Fruit fly (Drosophila melanogaster) whole organism, embryonic: ENCODE data around the gene CG33124.

Experiments used
- ATbp ChIP-seq: fragments of 200-800 bp; sonication (Bioruptor generic); optimal IDR thresholded peaks from 2 replicates; lab custom pipeline; 2017; ENCODE audit warnings: missing biosample characterization, mild to moderate bottlenecking, missing genetic modification characterization, missing genetic modification reagents
- Abd-B ChIP-seq: fragments of 200-800 bp; sonication (Bioruptor generic); optimal IDR thresholded peaks from 2 replicates; lab custom pipeline; 2018; ENCODE audit warnings: missing biosample characterization, mild to moderate bottlenecking, missing genetic modification characterization, moderate library complexity
- BEAF-32 ChIP-seq: fragments of 200-800 bp; sonication (Bioruptor generic); optimal IDR thresholded peaks from 3 replicates; lab custom pipeline; 2017; ENCODE audit warnings: missing biosample characterization, missing genetic modification characterization, mild to moderate bottlenecking, moderate library complexity, missing genetic modification reagents
- CG10209 ChIP-seq: fragments of 200-800 bp; sonication (Bioruptor generic); optimal IDR thresholded peaks from 3 replicates; lab custom pipeline; 2017; ENCODE audit warnings: missing biosample characterization, mild to moderate bottlenecking, missing genetic modification characterization, missing genetic modification reagents
- CG10366 ChIP-seq: fragments of 200-800 bp; sonication (Bioruptor generic); IDR thresholded peaks from 2 replicates; pipeline ENCODE4 v1.3.6; 2022; ENCODE audit warnings: missing biosample characterization, missing genetic modification characterization
- CG10462 ChIP-seq: fragments of 200-800 bp; sonication (Bioruptor generic); optimal IDR thresholded peaks from 2 replicates; lab custom pipeline; 2016; ENCODE audit warnings: missing biosample characterization, missing genetic modification characterization
- CG10543 ChIP-seq: fragments of 200-800 bp; sonication (Bioruptor generic); optimal IDR thresholded peaks from 3 replicates; lab custom pipeline; 2017; ENCODE audit warnings: missing biosample characterization, mild to moderate bottlenecking, missing genetic modification characterization, moderate library complexity
- CG11093 ChIP-seq: fragments of 200-800 bp; sonication (Bioruptor generic); IDR thresholded peaks from 3 replicates; pipeline ENCODE4 v1.3.6; 2022; ENCODE audit warnings: missing biosample characterization, missing genetic modification characterization
- CG11247 ChIP-seq: fragments of 200-800 bp; sonication (Bioruptor generic); IDR thresholded peaks from 2 replicates; pipeline ENCODE4 v1.3.6; 2022; ENCODE audit warnings: missing biosample characterization, missing genetic modification characterization
- CG12155 ChIP-seq: fragments of 200-800 bp; sonication (Bioruptor generic); optimal IDR thresholded peaks from 3 replicates; lab custom pipeline; 2016; ENCODE audit warnings: missing biosample characterization, missing genetic modification characterization
- CG12744 ChIP-seq: fragments of 200-800 bp; sonication (Bioruptor generic); optimal IDR thresholded peaks from 2 replicates; lab custom pipeline; 2016; ENCODE audit warnings: missing biosample characterization, missing genetic modification characterization
- CG12769 ChIP-seq: fragments of 200-800 bp; sonication (Bioruptor generic); optimal IDR thresholded peaks from 2 replicates; lab custom pipeline; 2019; ENCODE audit warnings: missing biosample characterization, mild to moderate bottlenecking, missing genetic modification characterization, moderate library complexity
- CG13296 ChIP-seq: fragments of 200-800 bp; sonication (Bioruptor generic); optimal IDR thresholded peaks from 3 replicates; lab custom pipeline; 2018; ENCODE audit warnings: missing biosample characterization, mild to moderate bottlenecking, missing genetic modification characterization
- CG15514 ChIP-seq: fragments of 200-800 bp; sonication (Bioruptor generic); optimal IDR thresholded peaks from 3 replicates; lab custom pipeline; 2017; ENCODE audit warnings: missing biosample characterization, missing genetic modification characterization, mild to moderate bottlenecking, moderate library complexity, missing genetic modification reagents
- CG17912 ChIP-seq: fragments of 200-800 bp; sonication (Bioruptor generic); optimal IDR thresholded peaks from 2 replicates; lab custom pipeline; 2018; ENCODE audit warnings: missing biosample characterization, mild to moderate bottlenecking, missing genetic modification characterization
- CG18262 ChIP-seq: fragments of 200-800 bp; optimal IDR thresholded peaks from 3 replicates; lab custom pipeline; 2019; ENCODE audit warnings: missing biosample characterization, mild to moderate bottlenecking, missing genetic modification characterization, moderate library complexity
- CG2120 ChIP-seq: fragments of 200-800 bp; sonication (Bioruptor generic); optimal IDR thresholded peaks from 3 replicates; lab custom pipeline; 2016; ENCODE audit warnings: missing biosample characterization, missing genetic modification characterization
- CG31224 ChIP-seq: fragments of 200-800 bp; sonication (Bioruptor generic); IDR thresholded peaks from 2 replicates; pipeline ENCODE4 v1.3.6; 2022; ENCODE audit warnings: missing biosample characterization, missing genetic modification characterization
- CG34224 ChIP-seq: fragments of 200-800 bp; sonication (Bioruptor generic); IDR thresholded peaks from 3 replicates; pipeline ENCODE4 v1.3.6; 2022; ENCODE audit warnings: missing biosample characterization, missing genetic modification characterization; ENCODE audit not compliant: partially characterized antibody
- CG43689 ChIP-seq: fragments of 200-800 bp; sonication (Bioruptor generic); IDR thresholded peaks from 2 replicates; pipeline ENCODE4 v1.3.6; 2022; ENCODE audit warnings: missing biosample characterization, missing genetic modification characterization
- Deaf1 ChIP-seq: fragments of 200-800 bp; optimal IDR thresholded peaks from 3 replicates; lab custom pipeline; 2019; ENCODE audit warnings: missing biosample characterization, mild to moderate bottlenecking, missing genetic modification characterization, moderate library complexity
- Dfd ChIP-seq, 2 experiments: fragments of >200 bp; optimal IDR thresholded peaks; 2 replicates each; lab custom pipeline; 2017; ENCODE audit warnings: missing biosample characterization in 2 of 2, missing genetic modification characterization in 2 of 2
- Eip74EF ChIP-seq, 2 experiments: fragments of 200-800 bp in 1 of 2; fragments of >200 bp in 1 of 2; sonication (Bioruptor generic) in 1 of 2; optimal IDR thresholded peaks; 2 replicates each; lab custom pipeline; 2017 to 2019; ENCODE audit warnings: missing biosample characterization in 2 of 2, missing genetic modification characterization in 2 of 2, mild to moderate bottlenecking in 1 of 2, moderate library complexity in 1 of 2
- HLHmδ ChIP-seq: fragments of 200-800 bp; sonication (Bioruptor generic); optimal IDR thresholded peaks from 2 replicates; lab custom pipeline; 2018; ENCODE audit warnings: missing biosample characterization, mild to moderate bottlenecking, missing genetic modification characterization, moderate library complexity
- HmgZ ChIP-seq: fragments of 200-800 bp; sonication (Bioruptor generic); optimal IDR thresholded peaks from 2 replicates; lab custom pipeline; 2018; ENCODE audit warnings: missing biosample characterization, mild to moderate bottlenecking, missing genetic modification characterization
- Kr ChIP-seq: fragments of 200-800 bp; sonication (Bioruptor generic); optimal IDR thresholded peaks from 2 replicates; lab custom pipeline; 2017; ENCODE audit warnings: missing biosample characterization, mild to moderate bottlenecking, missing genetic modification characterization
- Nf-YA ChIP-seq: fragments of 200-800 bp; sonication (Bioruptor generic); IDR thresholded peaks from 2 replicates; pipeline ENCODE4 v1.3.6; 2022; ENCODE audit warnings: missing biosample characterization, missing genetic modification characterization
- Nf-YC ChIP-seq: fragments of 200-800 bp; optimal IDR thresholded peaks from 3 replicates; lab custom pipeline; 2019; ENCODE audit warnings: missing biosample characterization, mild to moderate bottlenecking, missing genetic modification characterization, moderate library complexity
- Ptx1 ChIP-seq: fragments of 200-800 bp; sonication (Bioruptor generic); IDR thresholded peaks from 2 replicates; pipeline ENCODE4 v1.3.6; 2022; ENCODE audit warnings: missing biosample characterization, missing genetic modification characterization
- bcd ChIP-seq: fragments of 200-800 bp; sonication (Bioruptor generic); optimal IDR thresholded peaks from 2 replicates; lab custom pipeline; 2017; ENCODE audit warnings: missing biosample characterization, mild to moderate bottlenecking, missing genetic modification characterization
- br ChIP-seq: fragments of >200 bp; optimal IDR thresholded peaks from 2 replicates; lab custom pipeline; 2017
- caup ChIP-seq: fragments of 200-800 bp; sonication (Bioruptor generic); optimal IDR thresholded peaks from 3 replicates; lab custom pipeline; 2017; ENCODE audit warnings: missing biosample characterization, mild to moderate bottlenecking, missing genetic modification characterization, moderate library complexity; ENCODE audit not compliant: severe bottlenecking
- chn ChIP-seq: fragments of 200-800 bp; sonication (Bioruptor generic); optimal IDR thresholded peaks from 2 replicates; lab custom pipeline; 2016; ENCODE audit warnings: missing biosample characterization, missing genetic modification characterization
- crol ChIP-seq: fragments of 200-800 bp; sonication (Bioruptor generic); IDR thresholded peaks from 2 replicates; pipeline ENCODE4 v1.3.6; 2022; ENCODE audit warnings: missing biosample characterization, missing genetic modification characterization
- fd3F ChIP-seq: fragments of 200-800 bp; sonication (Bioruptor generic); optimal IDR thresholded peaks from 2 replicates; lab custom pipeline; 2018; ENCODE audit warnings: missing biosample characterization, mild to moderate bottlenecking, missing genetic modification characterization, moderate library complexity
- gem ChIP-seq: fragments of 200-800 bp; sonication (Bioruptor generic); optimal IDR thresholded peaks from 2 replicates; lab custom pipeline; 2019; ENCODE audit warnings: missing biosample characterization, mild to moderate bottlenecking, missing genetic modification characterization, moderate library complexity
- grau ChIP-seq: fragments of 200-800 bp; optimal IDR thresholded peaks from 3 replicates; lab custom pipeline; 2019; ENCODE audit warnings: missing biosample characterization, mild to moderate bottlenecking, missing genetic modification characterization, moderate library complexity
- grn ChIP-seq: fragments of 200-800 bp; sonication (Bioruptor generic); optimal IDR thresholded peaks from 3 replicates; lab custom pipeline; 2017; ENCODE audit warnings: missing biosample characterization, missing genetic modification characterization
- gt ChIP-seq: fragments of 200-800 bp; sonication (Bioruptor generic); IDR thresholded peaks from 2 replicates; pipeline ENCODE4 v1.3.6; 2022; ENCODE audit warnings: missing biosample characterization, missing genetic modification characterization
- ken ChIP-seq: fragments of 200-800 bp; sonication (Bioruptor generic); IDR thresholded peaks from 3 replicates; pipeline ENCODE4 v1.3.6; 2022; ENCODE audit warnings: missing biosample characterization, missing genetic modification characterization
- knrl ChIP-seq: fragments of 200-800 bp; sonication (Bioruptor generic); IDR thresholded peaks from 3 replicates; pipeline ENCODE4 v1.3.6; 2022; ENCODE audit warnings: missing biosample characterization, missing genetic modification characterization; ENCODE audit not compliant: partially characterized antibody
- lbe ChIP-seq: fragments of 200-800 bp; sonication (Bioruptor generic); optimal IDR thresholded peaks from 2 replicates; lab custom pipeline; 2016; ENCODE audit warnings: missing biosample characterization, mild to moderate bottlenecking, missing genetic modification characterization
- mam ChIP-seq: fragments of 200-800 bp; sonication (Bioruptor generic); optimal IDR thresholded peaks from 3 replicates; lab custom pipeline; 2016; ENCODE audit warnings: missing biosample characterization, missing genetic modification characterization
- mirr ChIP-seq: fragments of 200-800 bp; sonication (Bioruptor generic); optimal IDR thresholded peaks from 3 replicates; lab custom pipeline; 2018; ENCODE audit warnings: missing biosample characterization, mild to moderate bottlenecking, missing genetic modification characterization
- odd ChIP-seq: fragments of 200-800 bp; sonication (Bioruptor generic); optimal IDR thresholded peaks from 2 replicates; lab custom pipeline; 2017; ENCODE audit warnings: missing biosample characterization, mild to moderate bottlenecking, missing genetic modification characterization
- pros ChIP-seq: fragments of 200-800 bp; sonication (Bioruptor generic); optimal IDR thresholded peaks from 3 replicates; lab custom pipeline; 2019; ENCODE audit warnings: missing biosample characterization, mild to moderate bottlenecking, missing genetic modification characterization, moderate library complexity
- vfl ChIP-seq: fragments of 200-800 bp; sonication (Bioruptor generic); optimal IDR thresholded peaks from 2 replicates; lab custom pipeline; 2016; ENCODE audit warnings: missing biosample characterization, missing genetic modification characterization

CG33124 gene

DNA sequence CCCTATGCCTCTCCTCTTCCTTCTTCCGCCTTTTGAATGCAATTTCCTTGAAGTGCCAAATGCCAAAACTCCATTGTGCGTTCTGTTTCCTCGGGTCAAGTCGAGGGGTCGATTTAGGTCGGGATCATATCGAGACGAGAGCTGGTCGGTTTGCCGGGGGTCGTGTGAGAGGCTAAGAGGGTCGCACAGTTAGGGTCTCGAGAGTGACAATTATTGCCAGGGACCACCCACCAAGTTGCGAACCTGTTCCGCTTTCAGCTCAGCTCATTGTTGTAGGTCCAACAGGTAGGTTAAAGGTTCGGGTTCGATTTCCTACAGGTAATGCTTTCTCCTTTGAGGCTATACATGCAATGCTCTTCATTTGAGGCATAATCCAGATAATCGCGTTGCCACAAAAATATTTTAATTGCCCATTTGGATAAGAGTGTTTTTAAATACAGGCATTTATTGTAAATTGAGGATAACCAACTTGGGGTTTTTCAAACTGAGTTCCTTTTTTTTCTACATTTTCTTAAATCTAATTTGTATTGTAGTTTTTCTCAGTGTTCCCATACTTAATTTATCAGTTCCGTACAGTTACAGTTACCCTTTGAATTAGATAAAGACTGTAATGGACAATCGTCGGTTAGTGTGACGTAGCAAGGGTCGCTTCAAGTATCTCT is 36.3 kb downstream of the CG33124 start (continued):
- TF ChIP-seq CG18262 (tag; lab: Kevin White, UChicago) (peak; percentile 34), CG12744 (GFP tag; lab: Kevin White, UChicago) (no peak), Nf-YA (GFP tag; lab: Robert Waterston, UW) (no peak), gem (tag; lab: Kevin White, UChicago) (peak; percentile 49)

- TF ChIP-seq pros (GFP tag; lab: Kevin White, UChicago) (no peak), BEAF-32 (GFP tag; lab: Kevin White, UChicago) (no peak), vfl (no peak), Deaf1 (tag; lab: Kevin White, UChicago) (no peak), knrl (no peak), CG10462 (GFP tag; lab: Kevin White, UChicago) (no peak), grn (GFP tag; lab: Kevin White, UChicago) (peak; percentile 80), HLHmδ (GFP tag; lab: Kevin White, UChicago) (no peak), Eip74EF (GFP tag; optimal IDR thresholded peaks at IDR 0.05; lab: Kevin White, UChicago) (peak in 1 of 2 experiments; percentile 54), CG12769 (tag; lab: Kevin White, UChicago) (peak; percentile 50), CG11093 (GFP tag; lab: Robert Waterston, UW) (no peak), fd3F (no peak), CG31224 (no peak), lbe (GFP tag; lab: Kevin White, UChicago) (peak; percentile 35), CG10366 (no peak), CG17912 (GFP tag; lab: Kevin White, UChicago) (no peak), ATbp (GFP tag; lab: Kevin White, UChicago) (peak; percentile 25), Kr (GFP tag; lab: Kevin White, UChicago) (no peak), CG2120 (no peak), CG13296 (no peak), Dfd (GFP tag; optimal IDR thresholded peaks at IDR 0.05; lab: Kevin White, UChicago) (no peak), HmgZ (peak; percentile 29), gt (GFP tag; lab: Robert Waterston, UW) (no peak), br (lab: Kevin White, UChicago) (no peak), grau (tag; lab: Kevin White, UChicago) (peak; percentile 57), CG12155 (GFP tag; lab: Kevin White, UChicago) (no peak), CG34224 (GFP tag; lab: Robert Waterston, UW) (no peak), CG43689 (GFP tag; lab: Robert Waterston, UW) (no peak), mam (GFP tag; lab: Kevin White, UChicago) (no peak), CG11247 (GFP tag; lab: Robert Waterston, UW) (no peak), Nf-YC (tag; lab: Kevin White, UChicago) (peak; percentile 49), Ptx1 (GFP tag; lab: Robert Waterston, UW) (no peak), CG10209 (no peak), CG10543 (GFP tag; lab: Kevin White, UChicago) (peak; percentile 71), ken (GFP tag; lab: Robert Waterston, UW) (no peak), caup (GFP tag; lab: Kevin White, UChicago) (peak; percentile 56), CG15514 (GFP tag; lab: Kevin White, UChicago) (peak; percentile 26), mirr (GFP tag; lab: Kevin White, UChicago) (peak; percentile 68), odd (no peak), crol (GFP tag; lab: Robert Waterston, UW) (peak; percentile 95), chn (GFP tag; lab: Kevin White, UChicago) (no peak), Abd-B (GFP tag; lab: Kevin White, UChicago) (no peak), bcd (GFP tag; lab: Kevin White, UChicago) (no peak)
These were observed 37.4 kb downstream of the CG33124 start for dm6 chr2L:2171366-2172078.
